Worm (Caenorhabditis elegans) whole organism, midembryonic: ENCODE data around the gene clec-170.

Experiments used
- cog-1 ChIP-seq: sonication (generic microtip); optimal IDR thresholded peaks from 2 replicates; lab custom pipeline; 2016; ENCODE audit warnings: missing genetic modification characterization, missing compliant biosample characterization
- ref-1 ChIP-seq: fragments of 200-800 bp; sonication (Bioruptor generic); conservative IDR thresholded peaks from 2 replicates; pipeline ENCODE4 v1.3.6; 2022; ENCODE audit warnings: missing genetic modification reagents, missing genetic modification characterization, missing compliant biosample characterization
- ztf-29 ChIP-seq: fragments of 200-800 bp; sonication (Bioruptor generic); IDR thresholded peaks from 2 replicates; pipeline ENCODE4 v1.3.6; 2022; ENCODE audit warnings: missing genetic modification reagents, missing genetic modification characterization, missing compliant biosample characterization

- TF ChIP-seq cog-1 (tag; lab: Kevin White, UChicago) (no peak), ztf-29 (no peak), ref-1 (GFP tag; lab: Robert Waterston, UW) (no peak)
Observed at ce11 chrIV:1261024-1261423, 5.6 kb upstream of the clec-170 start, which contains the start of gene clec-169.
